Fruit fly (Drosophila melanogaster) whole organism, embryonic: ENCODE results near the gene Chrac-16.

ENCODE experiments used
- Awh ChIP-seq: fragments of 200-800 bp; sonication (Bioruptor generic); IDR thresholded peaks from 2 replicates; pipeline ENCODE4, ENCODE4 v1.3.6; 2022; ENCODE audit warnings: missing biosample characterization, missing genetic modification characterization
- CG10267 ChIP-seq: fragments of 200-800 bp; sonication (Bioruptor generic); optimal IDR thresholded peaks from 2 replicates; lab custom pipeline; 2018; ENCODE audit warnings: missing biosample characterization, mild to moderate bottlenecking, missing genetic modification characterization, moderate library complexity
- CG10366 ChIP-seq: fragments of 200-800 bp; sonication (Bioruptor generic); IDR thresholded peaks from 2 replicates; pipeline ENCODE4 v1.3.6; 2022; ENCODE audit warnings: missing biosample characterization, missing genetic modification characterization
- CG11085 ChIP-seq: fragments of 200-800 bp; sonication (Bioruptor generic); IDR thresholded peaks from 2 replicates; pipeline ENCODE4 v1.3.6; 2022; ENCODE audit warnings: missing biosample characterization, missing genetic modification characterization
- CG14860 ChIP-seq: fragments of 200-800 bp; sonication (Bioruptor generic); IDR thresholded peaks from 3 replicates; pipeline ENCODE4 v1.3.6; 2022; ENCODE audit warnings: missing biosample characterization, missing genetic modification characterization; ENCODE audit not compliant: partially characterized antibody
- CG30403 ChIP-seq: fragments of 200-800 bp; sonication (Bioruptor generic); optimal IDR thresholded peaks from 3 replicates; lab custom pipeline; 2016; ENCODE audit warnings: missing biosample characterization, missing genetic modification characterization
- CG32532 ChIP-seq: fragments of 200-800 bp; sonication (Bioruptor generic); IDR thresholded peaks from 2 replicates; pipeline ENCODE4 v1.3.6; 2022; ENCODE audit warnings: missing biosample characterization, missing genetic modification characterization
- CG6654 ChIP-seq: fragments of 200-800 bp; sonication (Bioruptor generic); optimal IDR thresholded peaks from 2 replicates; lab custom pipeline; 2017; ENCODE audit warnings: missing biosample characterization, mild to moderate bottlenecking, missing genetic modification characterization
- CG7357 ChIP-seq: fragments of 200-800 bp; sonication (Bioruptor generic); IDR thresholded peaks from 3 replicates; pipeline ENCODE4 v1.3.6; 2022; ENCODE audit warnings: missing biosample characterization, missing genetic modification characterization
- CG8924 ChIP-seq: fragments of 200-800 bp; optimal IDR thresholded peaks from 3 replicates; lab custom pipeline; 2019; ENCODE audit warnings: missing biosample characterization, mild to moderate bottlenecking, missing genetic modification characterization, moderate library complexity
- CG9609 ChIP-seq: fragments of 200-800 bp; sonication (Bioruptor generic); optimal IDR thresholded peaks from 3 replicates; lab custom pipeline; 2016; ENCODE audit warnings: missing biosample characterization, missing genetic modification characterization
- CG9727 ChIP-seq: fragments of 200-800 bp; sonication (Bioruptor generic); optimal IDR thresholded peaks from 3 replicates; lab custom pipeline; 2017; ENCODE audit warnings: missing biosample characterization, mild to moderate bottlenecking, missing genetic modification characterization
- CoRest ChIP-seq: fragments of 200-800 bp; sonication (Bioruptor generic); optimal IDR thresholded peaks from 3 replicates; lab custom pipeline; 2018; ENCODE audit warnings: missing biosample characterization, mild to moderate bottlenecking, missing genetic modification characterization, moderate library complexity
- D19B ChIP-seq: fragments of 200-800 bp; sonication (Bioruptor generic); optimal IDR thresholded peaks from 2 replicates; lab custom pipeline; 2017; ENCODE audit warnings: missing biosample characterization, mild to moderate bottlenecking, missing genetic modification characterization
- Dip2 ChIP-seq: fragments of 200-800 bp; sonication (Bioruptor generic); IDR thresholded peaks from 2 replicates; pipeline ENCODE4 v1.3.6; 2022; ENCODE audit warnings: missing biosample characterization, missing genetic modification characterization
- ERR ChIP-seq: fragments of 200-800 bp; sonication (Bioruptor generic); optimal IDR thresholded peaks from 2 replicates; lab custom pipeline; 2016; ENCODE audit warnings: missing biosample characterization, missing genetic modification characterization
- Gug ChIP-seq: fragments of 200-800 bp; sonication (Bioruptor generic); IDR thresholded peaks from 4 replicates; pipeline ENCODE4 v1.3.6; 2022; ENCODE audit warnings: missing biosample characterization, missing genetic modification characterization
- H15 ChIP-seq: fragments of 200-800 bp; sonication (Bioruptor generic); IDR thresholded peaks from 3 replicates; pipeline ENCODE4 v1.3.6; 2022; ENCODE audit warnings: missing biosample characterization, missing genetic modification characterization
- HHEX ChIP-seq: fragments of 200-800 bp; sonication (Bioruptor generic); optimal IDR thresholded peaks from 3 replicates; lab custom pipeline; 2017; ENCODE audit warnings: missing biosample characterization, mild to moderate bottlenecking, missing genetic modification characterization, missing genetic modification reagents
- HLH3B ChIP-seq: fragments of 200-800 bp; sonication (Bioruptor generic); IDR thresholded peaks from 2 replicates; pipeline ENCODE4 v1.3.6; 2022; ENCODE audit warnings: missing biosample characterization, missing genetic modification characterization
- Lpt ChIP-seq: fragments of >200 bp; optimal IDR thresholded peaks from 2 replicates; lab custom pipeline; 2018; ENCODE audit warnings: missing biosample characterization, missing genetic modification characterization
- Optix ChIP-seq: fragments of 200-800 bp; sonication (Bioruptor generic); IDR thresholded peaks from 3 replicates; pipeline ENCODE4 v1.3.6; 2022; ENCODE audit warnings: missing biosample characterization, missing genetic modification characterization
- Pdp1 ChIP-seq, 2 experiments: fragments of 200-800 bp; sonication (Bioruptor generic); optimal IDR thresholded peaks; 3 replicates each; lab custom pipeline; 2016; ENCODE audit warnings: missing biosample characterization in 2 of 2, missing genetic modification characterization in 2 of 2, mild to moderate bottlenecking in 1 of 2, moderate library complexity in 1 of 2
- Rfx ChIP-seq: fragments of 200-800 bp; sonication (Bioruptor generic); IDR thresholded peaks from 2 replicates; pipeline ENCODE4 v1.3.6; 2022; ENCODE audit warnings: missing biosample characterization, missing genetic modification characterization
- Sox100B ChIP-seq: fragments of 200-800 bp; sonication (Bioruptor generic); optimal IDR thresholded peaks from 3 replicates; lab custom pipeline; 2018; ENCODE audit warnings: missing biosample characterization, mild to moderate bottlenecking, missing genetic modification characterization
- Sox102F ChIP-seq: fragments of 200-800 bp; sonication (Bioruptor generic); optimal IDR thresholded peaks from 2 replicates; lab custom pipeline; 2018; ENCODE audit warnings: missing biosample characterization, mild to moderate bottlenecking, missing genetic modification characterization, moderate library complexity
- ap ChIP-seq: fragments of 200-800 bp; sonication (Bioruptor generic); IDR thresholded peaks from 2 replicates; pipeline ENCODE4 v1.3.6; 2022; ENCODE audit warnings: missing biosample characterization, missing genetic modification characterization
- bsh ChIP-seq, 2 experiments: fragments of 200-800 bp; sonication (Bioruptor generic); optimal IDR thresholded peaks; 2 replicates each; lab custom pipeline; 2017 to 2018; ENCODE audit warnings: mild to moderate bottlenecking in 2 of 2, missing biosample characterization in 2 of 2, missing genetic modification characterization in 2 of 2, moderate library complexity in 1 of 2
- cg ChIP-seq: fragments of 200-800 bp; sonication (Bioruptor generic); optimal IDR thresholded peaks from 3 replicates; lab custom pipeline; 2019; ENCODE audit warnings: missing biosample characterization, mild to moderate bottlenecking, missing genetic modification characterization, moderate library complexity
- danr ChIP-seq: fragments of 200-800 bp; sonication (Bioruptor generic); IDR thresholded peaks from 2 replicates; pipeline ENCODE4 v1.3.6; 2022; ENCODE audit warnings: missing biosample characterization, missing genetic modification characterization
- dmrt99B ChIP-seq: fragments of 200-800 bp; sonication (Bioruptor generic); optimal IDR thresholded peaks from 2 replicates; lab custom pipeline; 2018; ENCODE audit warnings: missing biosample characterization, mild to moderate bottlenecking, missing genetic modification characterization, moderate library complexity
- en ChIP-seq: fragments of 200-800 bp; sonication (Bioruptor generic); optimal IDR thresholded peaks from 2 replicates; lab custom pipeline; 2016; ENCODE audit warnings: missing biosample characterization, missing genetic modification characterization
- grau ChIP-seq: fragments of 200-800 bp; optimal IDR thresholded peaks from 3 replicates; lab custom pipeline; 2019; ENCODE audit warnings: missing biosample characterization, mild to moderate bottlenecking, missing genetic modification characterization, moderate library complexity
- kay ChIP-seq: fragments of 200-800 bp; sonication (Bioruptor generic); optimal IDR thresholded peaks from 2 replicates; lab custom pipeline; 2016; ENCODE audit warnings: missing biosample characterization, missing genetic modification characterization
- ken ChIP-seq: fragments of 200-800 bp; sonication (Bioruptor generic); IDR thresholded peaks from 3 replicates; pipeline ENCODE4 v1.3.6; 2022; ENCODE audit warnings: missing biosample characterization, missing genetic modification characterization
- klu ChIP-seq: fragments of 200-800 bp; sonication (Bioruptor generic); IDR thresholded peaks from 2 replicates; pipeline ENCODE4 v1.3.6; 2022; ENCODE audit warnings: missing biosample characterization, missing genetic modification characterization
- lbe ChIP-seq: fragments of 200-800 bp; sonication (Bioruptor generic); optimal IDR thresholded peaks from 2 replicates; lab custom pipeline; 2016; ENCODE audit warnings: missing biosample characterization, mild to moderate bottlenecking, missing genetic modification characterization
- nau ChIP-seq: fragments of 200-800 bp; sonication (Bioruptor generic); optimal IDR thresholded peaks from 3 replicates; lab custom pipeline; 2017; ENCODE audit warnings: missing biosample characterization, mild to moderate bottlenecking, missing genetic modification characterization, missing genetic modification reagents
- nmo ChIP-seq: fragments of 200-800 bp; sonication (Bioruptor generic); optimal IDR thresholded peaks from 2 replicates; lab custom pipeline; 2018; ENCODE audit warnings: missing biosample characterization, mild to moderate bottlenecking, missing genetic modification characterization, moderate library complexity
- pan ChIP-seq, 4 experiments: fragments of >200 bp in 3 of 4; fragments of 200-800 bp in 1 of 4; sonication (Bioruptor generic) in 1 of 4; optimal IDR thresholded peaks in 3 of 4; IDR thresholded peaks in 1 of 4; 2 replicates each; pipeline versions ENCODE4 v1.3.6 to Lab custom; 2017 to 2022; ENCODE audit warnings: missing biosample characterization in 2 of 4, missing genetic modification characterization in 2 of 4, mixed read lengths in 1 of 4
- peb ChIP-seq: fragments of 200-800 bp; sonication (Bioruptor generic); IDR thresholded peaks from 2 replicates; pipeline ENCODE4 v1.3.6; 2022; ENCODE audit warnings: missing biosample characterization, missing genetic modification characterization
- pum ChIP-seq: fragments of 200-800 bp; sonication (Bioruptor generic); optimal IDR thresholded peaks from 2 replicates; lab custom pipeline; 2016; ENCODE audit warnings: missing biosample characterization, missing genetic modification characterization
- row ChIP-seq: fragments of 200-800 bp; sonication (Bioruptor generic); IDR thresholded peaks from 3 replicates; pipeline ENCODE4 v1.3.6; 2022; ENCODE audit warnings: missing biosample characterization, missing genetic modification characterization
- sc ChIP-seq, 3 experiments: fragments of >200 bp in 2 of 3; fragments of 200-800 bp in 1 of 3; sonication (Bioruptor generic) in 1 of 3; optimal IDR thresholded peaks; 2 replicates in 2 of 3; 3 replicates in 1 of 3; lab custom pipeline; 2017; ENCODE audit warnings: mild to moderate bottlenecking in 1 of 3, missing biosample characterization in 1 of 3, missing genetic modification characterization in 1 of 3, missing genetic modification reagents in 1 of 3
- tin ChIP-seq: fragments of 200-800 bp; sonication (Bioruptor generic); optimal IDR thresholded peaks from 3 replicates; lab custom pipeline; 2016; ENCODE audit warnings: missing biosample characterization, missing genetic modification characterization
- trh ChIP-seq: fragments of 200-800 bp; sonication (Bioruptor generic); optimal IDR thresholded peaks from 2 replicates; lab custom pipeline; 2016; ENCODE audit warnings: missing biosample characterization, missing genetic modification characterization
- tx ChIP-seq: fragments of 200-800 bp; sonication (Bioruptor generic); optimal IDR thresholded peaks from 2 replicates; lab custom pipeline; 2016; ENCODE audit warnings: missing biosample characterization, missing genetic modification characterization
- wek ChIP-seq: fragments of 200-800 bp; sonication (Bioruptor generic); optimal IDR thresholded peaks from 3 replicates; lab custom pipeline; 2018; ENCODE audit warnings: missing biosample characterization, mild to moderate bottlenecking, missing genetic modification characterization, moderate library complexity

Chrac-16 gene

dm6 chrX:12014800-12015389, 2.9 kb downstream of the Chrac-16 start (continued):
- TF ChIP-seq CG9727 (peak; percentile 36), tin (GFP tag; lab: Kevin White, UChicago) (peak; percentile 28), CG9609 (GFP tag; lab: Kevin White, UChicago) (peak; percentile 19), bsh (GFP tag; optimal IDR thresholded peaks at IDR 0.05; lab: Kevin White, UChicago) (peak in 1 of 2 experiments; percentile 39), danr (GFP tag; lab: Robert Waterston, UW) (no peak), Optix (GFP tag; lab: Robert Waterston, UW) (0 out of 3 replicates have a peak, but pooled peaks have one; percentile 9), grau (tag; lab: Kevin White, UChicago) (peak; percentile 38), HHEX (GFP tag; lab: Kevin White, UChicago) (peak; percentile 14), dmrt99B (tag; lab: Kevin White, UChicago) (no peak), CG14860 (GFP tag; lab: Robert Waterston, UW) (no peak), en (GFP tag; lab: Kevin White, UChicago) (no peak), CG32532 (peak; percentile 34), CG7357 (GFP tag; lab: Robert Waterston, UW) (0 out of 3 replicates have a peak, but pooled peaks have one; percentile 22), kay (GFP tag; lab: Kevin White, UChicago) (no peak), Awh (GFP tag; lab: Robert Waterston, UW) (0 out of 2 replicates have a peak, but pooled peaks have one; percentile 36), Pdp1 (GFP tag; optimal IDR thresholded peaks at IDR 0.05; lab: Kevin White, UChicago) (peak in 1 of 2 experiments; percentile 27), ERR (GFP tag; lab: Kevin White, UChicago) (peak; percentile 9), H15 (GFP tag; lab: Robert Waterston, UW) (0 out of 3 replicates have a peak, but pooled peaks have one; percentile 7), CoRest (tag; lab: Kevin White, UChicago) (peak; percentile 15), CG8924 (tag; lab: Kevin White, UChicago) (peak; percentile 6), trh (no peak), sc (optimal IDR thresholded peaks at IDR 0.05; lab: Kevin White, UChicago) (no peak), sc (GFP tag; optimal IDR thresholded peaks at IDR 0.05; lab: Kevin White, UChicago) (no peak), pan (optimal IDR thresholded peaks at IDR 0.05; lab: Kevin White, UChicago) (no peak), pan (GFP tag; optimal IDR thresholded peaks at IDR 0.05 in 1 of 2, IDR thresholded peaks at IDR 0.05 in 1 of 2) (peak in 1 of 2 experiments; percentile 68), nmo (GFP tag; lab: Kevin White, UChicago) (peak; percentile 22), lbe (GFP tag; lab: Kevin White, UChicago) (peak; percentile 9), Sox100B (GFP tag; lab: Kevin White, UChicago) (peak; percentile 3), cg (GFP tag; lab: Kevin White, UChicago) (peak; percentile 42), ap (GFP tag; lab: Robert Waterston, UW) (peak; percentile 29; the same call in 1 of the 2 replicates), klu (GFP tag; lab: Robert Waterston, UW) (no peak), CG6654 (GFP tag; lab: Kevin White, UChicago) (no peak), CG10267 (tag; lab: Kevin White, UChicago) (peak; percentile 9), HLH3B (GFP tag; lab: Robert Waterston, UW) (peak; percentile 53), Dip2 (GFP tag; lab: Robert Waterston, UW) (no peak), peb (0 out of 2 replicates have a peak, but pooled peaks have one; percentile 39), row (GFP tag; lab: Robert Waterston, UW) (peak; percentile 69), Lpt (GFP tag; lab: Kevin White, UChicago) (no peak), pum (GFP tag; lab: Kevin White, UChicago) (peak; percentile 6), Rfx (GFP tag; lab: Robert Waterston, UW) (peak; percentile 23), ken (GFP tag; lab: Robert Waterston, UW) (peak; percentile 57; the same call in 1 of the 3 replicates), Sox102F (GFP tag; lab: Kevin White, UChicago) (peak; percentile 23), Gug (GFP tag; lab: Robert Waterston, UW) (peak; percentile 27; the same call in 2 of the 4 replicates), tx (GFP tag; lab: Kevin White, UChicago) (no peak), CG30403 (GFP tag; lab: Kevin White, UChicago) (peak; percentile 36), CG11085 (no peak), nau (GFP tag; lab: Kevin White, UChicago) (no peak), wek (no peak), D19B (GFP tag; lab: Kevin White, UChicago) (peak; percentile 9), CG10366 (GFP tag; lab: Robert Waterston, UW) (peak; percentile 34)
